Fruit fly (Drosophila melanogaster) whole organism, embryonic: ENCODE results near the gene ND-B16.6.

ENCODE experiments used
- ATbp ChIP-seq: fragments of 200-800 bp; sonication (Bioruptor generic); optimal IDR thresholded peaks from 2 replicates; lab custom pipeline; 2017; ENCODE audit warnings: missing biosample characterization, mild to moderate bottlenecking, missing genetic modification characterization, missing genetic modification reagents
- Aef1 ChIP-seq: fragments of 200-800 bp; sonication (Bioruptor generic); IDR thresholded peaks from 3 replicates; pipeline ENCODE4 v1.3.6; 2022; ENCODE audit warnings: missing biosample characterization, missing genetic modification characterization
- Antp ChIP-seq: fragments of 200-800 bp; sonication (Bioruptor generic); optimal IDR thresholded peaks from 3 replicates; lab custom pipeline; 2016; ENCODE audit warnings: missing biosample characterization, missing genetic modification characterization
- Atf3 ChIP-seq: fragments of 200-800 bp; sonication (Bioruptor generic); optimal IDR thresholded peaks from 3 replicates; lab custom pipeline; 2016; ENCODE audit warnings: missing biosample characterization, missing genetic modification characterization
- Blimp-1 ChIP-seq: fragments of 200-800 bp; sonication (Bioruptor generic); optimal IDR thresholded peaks from 3 replicates; lab custom pipeline; 2018; ENCODE audit warnings: missing biosample characterization, missing genetic modification characterization, mild to moderate bottlenecking, moderate library complexity, missing genetic modification reagents
- C15 ChIP-seq: fragments of 200-800 bp; sonication (Bioruptor generic); IDR thresholded peaks from 3 replicates; pipeline ENCODE4 v1.3.6; 2022; ENCODE audit warnings: missing biosample characterization, missing genetic modification characterization
- CG11504 ChIP-seq: fragments of 200-800 bp; sonication (Bioruptor generic); optimal IDR thresholded peaks from 3 replicates; lab custom pipeline; 2019; ENCODE audit warnings: missing biosample characterization, mild to moderate bottlenecking, missing genetic modification characterization, moderate library complexity
- CG12769 ChIP-seq: fragments of 200-800 bp; sonication (Bioruptor generic); optimal IDR thresholded peaks from 2 replicates; lab custom pipeline; 2019; ENCODE audit warnings: missing biosample characterization, mild to moderate bottlenecking, missing genetic modification characterization, moderate library complexity
- CG14441 ChIP-seq: fragments of 200-800 bp; sonication (Bioruptor generic); IDR thresholded peaks from 2 replicates; pipeline ENCODE4 v1.3.6; 2022; ENCODE audit warnings: missing biosample characterization, missing genetic modification characterization
- CG15269 ChIP-seq: fragments of 200-800 bp; sonication (Bioruptor generic); optimal IDR thresholded peaks from 2 replicates; lab custom pipeline; 2018; ENCODE audit warnings: missing biosample characterization, mild to moderate bottlenecking, missing genetic modification characterization, moderate library complexity
- CG17328 ChIP-seq: fragments of 200-800 bp; sonication (Bioruptor generic); IDR thresholded peaks from 2 replicates; pipeline ENCODE4 v1.3.6; 2022; ENCODE audit warnings: missing biosample characterization, missing genetic modification characterization
- CG17359 ChIP-seq: fragments of 200-800 bp; sonication (Bioruptor generic); optimal IDR thresholded peaks from 3 replicates; lab custom pipeline; 2018; ENCODE audit warnings: missing biosample characterization, mild to moderate bottlenecking, missing genetic modification characterization, moderate library complexity
- CG2120 ChIP-seq: fragments of 200-800 bp; sonication (Bioruptor generic); optimal IDR thresholded peaks from 3 replicates; lab custom pipeline; 2016; ENCODE audit warnings: missing biosample characterization, missing genetic modification characterization
- CG32532 ChIP-seq: fragments of 200-800 bp; sonication (Bioruptor generic); IDR thresholded peaks from 2 replicates; pipeline ENCODE4 v1.3.6; 2022; ENCODE audit warnings: missing biosample characterization, missing genetic modification characterization
- CG5180 ChIP-seq: fragments of 200-800 bp; sonication (Bioruptor generic); optimal IDR thresholded peaks from 3 replicates; lab custom pipeline; 2017; ENCODE audit warnings: missing biosample characterization, missing genetic modification characterization, mild to moderate bottlenecking, moderate library complexity, missing genetic modification reagents
- CG6175 ChIP-seq: fragments of 200-800 bp; sonication (Bioruptor generic); IDR thresholded peaks from 3 replicates; pipeline ENCODE4 v1.3.6; 2022; ENCODE audit warnings: missing biosample characterization, missing genetic modification characterization
- CG6683 ChIP-seq: fragments of 200-800 bp; sonication (Bioruptor generic); optimal IDR thresholded peaks from 2 replicates; lab custom pipeline; 2017; ENCODE audit warnings: missing biosample characterization, mild to moderate bottlenecking, missing genetic modification characterization, missing genetic modification reagents
- CG6689 ChIP-seq: fragments of 200-800 bp; sonication (Bioruptor generic); IDR thresholded peaks from 2 replicates; pipeline ENCODE4 v1.3.6; 2022; ENCODE audit warnings: missing biosample characterization, missing genetic modification characterization
- CG7556 ChIP-seq: fragments of 200-800 bp; sonication (Bioruptor generic); optimal IDR thresholded peaks from 2 replicates; lab custom pipeline; 2017; ENCODE audit warnings: missing biosample characterization, mild to moderate bottlenecking, missing genetic modification characterization
- CG8089 ChIP-seq: fragments of 200-800 bp; sonication (Bioruptor generic); optimal IDR thresholded peaks from 3 replicates; lab custom pipeline; 2016; ENCODE audit warnings: missing biosample characterization, missing genetic modification characterization
- CG9932 ChIP-seq: fragments of 200-800 bp; sonication (Bioruptor generic); IDR thresholded peaks from 2 replicates; pipeline ENCODE4 v1.3.6; 2022; ENCODE audit warnings: missing biosample characterization, missing genetic modification characterization
- Doc2 ChIP-seq: fragments of 200-800 bp; sonication (Bioruptor generic); IDR thresholded peaks from 2 replicates; pipeline ENCODE4 v1.3.6; 2022; ENCODE audit warnings: missing biosample characterization, missing genetic modification characterization
- Doc3 ChIP-seq: fragments of 200-800 bp; sonication (Bioruptor generic); IDR thresholded peaks from 3 replicates; pipeline ENCODE4 v1.3.6; 2022; ENCODE audit warnings: missing biosample characterization, missing genetic modification characterization; ENCODE audit not compliant: partially characterized antibody
- Dp ChIP-seq: fragments of 200-800 bp; sonication (Bioruptor generic); optimal IDR thresholded peaks from 2 replicates; lab custom pipeline; 2018; ENCODE audit warnings: missing biosample characterization, mild to moderate bottlenecking, missing genetic modification characterization, moderate library complexity
- Fer1 ChIP-seq: fragments of 200-800 bp; sonication (Bioruptor generic); optimal IDR thresholded peaks from 2 replicates; lab custom pipeline; 2017; ENCODE audit warnings: missing biosample characterization, mild to moderate bottlenecking, missing genetic modification characterization
- Med ChIP-seq: fragments of 200-800 bp; sonication (Bioruptor generic); peaks from one replicate; lab custom pipeline; 2016; ENCODE audit warnings: missing biosample characterization, missing genetic modification characterization, mild to moderate bottlenecking, inconsistent platforms, moderate library complexity
- Meics ChIP-seq: fragments of 200-800 bp; sonication (Bioruptor generic); optimal IDR thresholded peaks from 2 replicates; lab custom pipeline; 2017; ENCODE audit warnings: missing biosample characterization, mild to moderate bottlenecking, missing genetic modification characterization
- Myb ChIP-seq: fragments of 200-800 bp; sonication (Bioruptor generic); optimal IDR thresholded peaks from 2 replicates; lab custom pipeline; 2016; ENCODE audit warnings: missing biosample characterization, missing genetic modification characterization
- Nf-YA ChIP-seq: fragments of 200-800 bp; sonication (Bioruptor generic); IDR thresholded peaks from 2 replicates; pipeline ENCODE4 v1.3.6; 2022; ENCODE audit warnings: missing biosample characterization, missing genetic modification characterization
- Rfx ChIP-seq: fragments of 200-800 bp; sonication (Bioruptor generic); IDR thresholded peaks from 2 replicates; pipeline ENCODE4 v1.3.6; 2022; ENCODE audit warnings: missing biosample characterization, missing genetic modification characterization
- Sox102F ChIP-seq: fragments of 200-800 bp; sonication (Bioruptor generic); optimal IDR thresholded peaks from 2 replicates; lab custom pipeline; 2018; ENCODE audit warnings: missing biosample characterization, mild to moderate bottlenecking, missing genetic modification characterization, moderate library complexity
- Sry-β ChIP-seq: fragments of 200-800 bp; sonication (Bioruptor generic); optimal IDR thresholded peaks from 2 replicates; lab custom pipeline; 2018; ENCODE audit warnings: missing biosample characterization, mild to moderate bottlenecking, missing genetic modification characterization, moderate library complexity
- Xrp1 ChIP-seq: fragments of 200-800 bp; sonication (Bioruptor generic); IDR thresholded peaks from 2 replicates; pipeline ENCODE4 v1.3.6; 2022; ENCODE audit warnings: missing biosample characterization, missing genetic modification characterization
- ci ChIP-seq: fragments of 200-800 bp; sonication (Bioruptor generic); IDR thresholded peaks from 3 replicates; pipeline ENCODE4 v1.3.6; 2022; ENCODE audit warnings: missing biosample characterization, missing genetic modification characterization
- dysf ChIP-seq: fragments of 200-800 bp; sonication (Bioruptor generic); IDR thresholded peaks from 3 replicates; pipeline ENCODE4 v1.3.6; 2022; ENCODE audit warnings: missing biosample characterization, missing genetic modification characterization
- fd96Cb ChIP-seq: fragments of 200-800 bp; sonication (Bioruptor generic); optimal IDR thresholded peaks from 2 replicates; lab custom pipeline; 2018; ENCODE audit warnings: missing biosample characterization, mild to moderate bottlenecking, missing genetic modification characterization, moderate library complexity
- gem ChIP-seq: fragments of 200-800 bp; sonication (Bioruptor generic); optimal IDR thresholded peaks from 2 replicates; lab custom pipeline; 2019; ENCODE audit warnings: missing biosample characterization, mild to moderate bottlenecking, missing genetic modification characterization, moderate library complexity
- hbn ChIP-seq: fragments of 200-800 bp; sonication (Bioruptor generic); IDR thresholded peaks from 2 replicates; pipeline ENCODE4 v1.3.6; 2022; ENCODE audit warnings: missing biosample characterization, missing genetic modification characterization; ENCODE audit not compliant: partially characterized antibody
- nmo ChIP-seq: fragments of 200-800 bp; sonication (Bioruptor generic); optimal IDR thresholded peaks from 2 replicates; lab custom pipeline; 2018; ENCODE audit warnings: missing biosample characterization, mild to moderate bottlenecking, missing genetic modification characterization, moderate library complexity
- oc ChIP-seq: fragments of 200-800 bp; sonication (Bioruptor generic); optimal IDR thresholded peaks from 2 replicates; lab custom pipeline; 2018; ENCODE audit warnings: missing biosample characterization, mild to moderate bottlenecking, missing genetic modification characterization, moderate library complexity
- org-1 ChIP-seq: fragments of 200-800 bp; sonication (Bioruptor generic); optimal IDR thresholded peaks from 2 replicates; lab custom pipeline; 2017; ENCODE audit warnings: missing biosample characterization, missing genetic modification characterization
- phol ChIP-seq: fragments of 200-800 bp; sonication (Bioruptor generic); optimal IDR thresholded peaks from 3 replicates; lab custom pipeline; 2018; ENCODE audit warnings: missing biosample characterization, mild to moderate bottlenecking, missing genetic modification characterization, moderate library complexity
- row ChIP-seq: fragments of 200-800 bp; sonication (Bioruptor generic); IDR thresholded peaks from 3 replicates; pipeline ENCODE4 v1.3.6; 2022; ENCODE audit warnings: missing biosample characterization, missing genetic modification characterization
- schlank ChIP-seq: fragments of 200-800 bp; sonication (Bioruptor generic); optimal IDR thresholded peaks from 2 replicates; lab custom pipeline; 2018; ENCODE audit warnings: missing biosample characterization, mild to moderate bottlenecking, missing genetic modification characterization
- sens ChIP-seq: fragments of 200-800 bp; sonication (Bioruptor generic); peaks from one replicate; lab custom pipeline; 2016; ENCODE audit warnings: missing biosample characterization, missing genetic modification characterization
- sisA ChIP-seq: fragments of 200-800 bp; sonication (Bioruptor generic); IDR thresholded peaks from 2 replicates; pipeline ENCODE4 v1.3.6; 2022; ENCODE audit warnings: missing biosample characterization, missing genetic modification characterization
- slbo ChIP-seq: fragments of 200-800 bp; sonication (Bioruptor generic); IDR thresholded peaks from 2 replicates; pipeline ENCODE4 v1.3.6; 2022; ENCODE audit warnings: missing biosample characterization, missing genetic modification characterization
- unpg ChIP-seq: fragments of 200-800 bp; sonication (Bioruptor generic); optimal IDR thresholded peaks from 3 replicates; lab custom pipeline; 2018; ENCODE audit warnings: missing biosample characterization, mild to moderate bottlenecking, missing genetic modification characterization, moderate library complexity
- wdn ChIP-seq: fragments of 200-800 bp; sonication (Bioruptor generic); IDR thresholded peaks from 2 replicates; pipeline ENCODE4 v1.3.6; 2022; ENCODE audit warnings: missing biosample characterization, missing genetic modification characterization
- zfh1 ChIP-seq: fragments of 200-800 bp; sonication (Bioruptor generic); IDR thresholded peaks from 3 replicates; pipeline ENCODE4 v1.3.6; 2022; ENCODE audit warnings: missing biosample characterization, missing genetic modification characterization

ND-B16.6 gene

DNA sequence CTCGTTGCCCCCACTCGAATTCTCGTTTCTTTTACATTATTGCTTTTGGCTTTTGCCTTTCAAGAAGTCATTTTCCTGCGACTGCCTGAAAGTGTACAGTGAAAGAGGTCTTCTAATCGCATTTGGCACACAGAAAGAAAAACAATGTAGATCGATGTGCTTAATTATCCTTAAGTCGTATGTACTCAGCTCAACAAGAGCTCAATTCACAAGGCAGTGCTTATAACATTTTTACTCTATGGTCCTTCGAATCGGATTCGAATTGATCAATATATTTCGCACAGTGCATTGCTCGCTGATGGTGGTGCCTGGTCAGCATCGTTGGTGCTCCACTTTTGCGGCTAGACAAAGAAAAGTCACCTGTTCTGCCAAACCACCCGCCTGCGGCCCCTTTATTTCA is 39.8 kb downstream of the ND-B16.6 start:
- TF ChIP-seq Sry-β (GFP tag; lab: Kevin White, UChicago) (no peak), Atf3 (GFP tag; lab: Kevin White, UChicago) (peak; percentile 19), Dp (GFP tag; lab: Kevin White, UChicago) (no peak), Doc3 (GFP tag; lab: Robert Waterston, UW) (no peak), Med (peak; percentile 82), Meics (GFP tag; lab: Kevin White, UChicago) (peak; percentile 12), CG14441 (GFP tag; lab: Robert Waterston, UW) (peak; percentile 37; the same call in 1 of the 2 replicates), nmo (peak; percentile 19), CG6175 (GFP tag; lab: Robert Waterston, UW) (no peak), wdn (GFP tag; lab: Robert Waterston, UW) (0 out of 2 replicates have a peak, but pooled peaks have one; percentile 21), Myb (GFP tag; lab: Kevin White, UChicago) (no peak), CG6683 (no peak), hbn (GFP tag; lab: Robert Waterston, UW) (no peak), CG9932 (GFP tag; lab: Robert Waterston, UW) (no peak), CG17328 (peak; percentile 32; the same call in 1 of the 2 replicates), oc (tag; lab: Kevin White, UChicago) (peak; percentile 2), zfh1 (GFP tag; lab: Robert Waterston, UW) (0 out of 3 replicates have a peak, but pooled peaks have one; percentile 22), Sox102F (GFP tag; lab: Kevin White, UChicago) (peak; percentile 53), fd96Cb (tag; lab: Kevin White, UChicago) (peak; percentile 29), CG15269 (peak; percentile 32), dysf (GFP tag; lab: Robert Waterston, UW) (peak; percentile 35; the same call in 1 of the 3 replicates), CG11504 (tag; lab: Kevin White, UChicago) (peak; percentile 51), Blimp-1 (GFP tag; lab: Kevin White, UChicago) (peak; percentile 5), org-1 (GFP tag; lab: Kevin White, UChicago) (no peak), CG7556 (peak; percentile 13), sisA (GFP tag; lab: Robert Waterston, UW) (peak; percentile 48), phol (tag; lab: Kevin White, UChicago) (peak; percentile 17), unpg (GFP tag; lab: Kevin White, UChicago) (peak; percentile 19), Doc2 (GFP tag; lab: Robert Waterston, UW) (no peak), slbo (GFP tag; lab: Robert Waterston, UW) (peak; percentile 40), CG8089 (GFP tag; lab: Kevin White, UChicago) (no peak), schlank (tag; lab: Kevin White, UChicago) (no peak), CG17359 (tag; lab: Kevin White, UChicago) (peak; percentile 42), Rfx (GFP tag; lab: Robert Waterston, UW) (peak; percentile 28; the same call in 1 of the 2 replicates), ATbp (GFP tag; lab: Kevin White, UChicago) (peak; percentile 35), Fer1 (GFP tag; lab: Kevin White, UChicago) (peak; percentile 22), CG2120 (peak; percentile 32), Antp (GFP tag; lab: Kevin White, UChicago) (peak; percentile 7), Aef1 (no peak), Nf-YA (GFP tag; lab: Robert Waterston, UW) (no peak), CG12769 (tag; lab: Kevin White, UChicago) (peak; percentile 54), C15 (GFP tag; lab: Robert Waterston, UW) (no peak), Xrp1 (0 out of 2 replicates have a peak, but pooled peaks have one; percentile 21), gem (peak; percentile 27), ci (GFP tag; lab: Robert Waterston, UW) (peak; percentile 59; the same call in 2 of the 3 replicates), row (GFP tag; lab: Robert Waterston, UW) (peak; percentile 49; the same call in 2 of the 3 replicates), CG5180 (GFP tag; lab: Kevin White, UChicago) (no peak), sens (peak; percentile 74), CG32532 (GFP tag; lab: Robert Waterston, UW) (peak; percentile 12; the same call in 1 of the 2 replicates), CG6689 (GFP tag; lab: Robert Waterston, UW) (0 out of 2 replicates have a peak, but pooled peaks have one; percentile 14)
